Worm (Caenorhabditis elegans) whole organism, L4 larva: ENCODE measurements around the gene clc-7.

Source experiments
- F37D6.2 ChIP-seq: sonication (generic microtip); optimal IDR thresholded peaks from 2 replicates; lab custom pipeline; 2016; ENCODE audit warnings: mild to moderate bottlenecking, missing genetic modification characterization, missing compliant biosample characterization
- F49E8.2 ChIP-seq: sonication (generic microtip); optimal IDR thresholded peaks from 2 replicates; lab custom pipeline; 2016; ENCODE audit warnings: missing compliant biosample characterization, mild to moderate bottlenecking, missing genetic modification characterization, borderline replicate concordance
- R02D3.7 ChIP-seq: fragments of 150-350 bp; sonication (generic microtip); optimal IDR thresholded peaks from 3 replicates; lab custom pipeline; 2014; ENCODE audit warnings: missing biosample characterization, missing genetic modification characterization
- T26A8.4 ChIP-seq: fragments of 200-800 bp; sonication (Bioruptor generic); IDR thresholded peaks from 2 replicates; pipeline ENCODE4 v1.3.6; 2022; ENCODE audit warnings: missing genetic modification characterization, missing compliant biosample characterization
- ZK546.5 ChIP-seq, 2 experiments: sonication (generic microtip); optimal IDR thresholded peaks; 2 replicates each; lab custom pipeline; 2017; ENCODE audit warnings: missing biosample characterization in 2 of 2, missing genetic modification characterization in 2 of 2
- aly-2 ChIP-seq: sonication (generic microtip); optimal IDR thresholded peaks from 2 replicates; lab custom pipeline; 2018; ENCODE audit warnings: missing biosample characterization, missing genetic modification characterization
- ama-1 ChIP-seq: fragments of 150-350 bp; optimal IDR thresholded peaks from 2 replicates; lab custom pipeline; 2014; ENCODE audit warnings: inconsistent platforms, mixed read lengths
- arid-1 ChIP-seq: fragments of 200-800 bp; sonication (Bioruptor generic); conservative IDR thresholded peaks from 2 replicates; pipeline ENCODE4 v1.3.6; 2022; ENCODE audit warnings: missing genetic modification reagents, missing genetic modification characterization, missing compliant biosample characterization
- attf-4 ChIP-seq: sonication (generic microtip); optimal IDR thresholded peaks from 3 replicates; lab custom pipeline; 2017; ENCODE audit warnings: missing biosample characterization, missing genetic modification characterization
- ceh-28 ChIP-seq: fragments of 150-350 bp; optimal IDR thresholded peaks from 2 replicates; lab custom pipeline; 2014; ENCODE audit warnings: missing biosample characterization, missing genetic modification reagents, missing genetic modification characterization
- ceh-62 ChIP-seq: sonication (generic microtip); optimal IDR thresholded peaks from 2 replicates; lab custom pipeline; 2017; ENCODE audit warnings: missing biosample characterization, missing genetic modification characterization
- ces-1 ChIP-seq: fragments of 150-350 bp; sonication (generic microtip); optimal IDR thresholded peaks from 4 replicates; lab custom pipeline; 2014; ENCODE audit warnings: missing biosample characterization, missing genetic modification reagents, missing genetic modification characterization
- ctbp-1 ChIP-seq: fragments of 200-800 bp; sonication (Bioruptor generic); IDR thresholded peaks from 2 replicates; pipeline ENCODE4 v1.3.6; 2022; ENCODE audit warnings: missing genetic modification reagents, missing genetic modification characterization, missing compliant biosample characterization
- daf-16 ChIP-seq, 3 experiments: sonication (generic microtip); optimal IDR thresholded peaks; 2 replicates each; lab custom pipeline; 2016 to 2017; ENCODE audit warnings: missing genetic modification characterization in 3 of 3, missing genetic modification reagents in 3 of 3, mild to moderate bottlenecking in 2 of 3, missing compliant biosample characterization in 2 of 3, missing biosample characterization in 1 of 3, moderate library complexity in 1 of 3
- daf-19 ChIP-seq: fragments of 200-800 bp; sonication (Bioruptor generic); conservative IDR thresholded peaks from 2 replicates; pipeline ENCODE4 v1.3.6; 2022; ENCODE audit warnings: missing genetic modification characterization, missing compliant biosample characterization
- dmd-6 ChIP-seq: fragments of 200-800 bp; sonication (Bioruptor generic); IDR thresholded peaks from 2 replicates; pipeline ENCODE4 v1.3.6; 2022; ENCODE audit warnings: missing genetic modification reagents, missing genetic modification characterization, missing compliant biosample characterization
- dpl-1 ChIP-seq: fragments of 150-350 bp; optimal IDR thresholded peaks from 2 replicates; lab custom pipeline; 2014; ENCODE audit warnings: missing biosample characterization, missing genetic modification reagents, missing genetic modification characterization
- duxl-1 ChIP-seq: sonication (generic microtip); optimal IDR thresholded peaks from 2 replicates; lab custom pipeline; 2016; ENCODE audit warnings: mild to moderate bottlenecking, missing genetic modification characterization, moderate library complexity, missing compliant biosample characterization; ENCODE audit not compliant: poor library complexity
- egl-27 ChIP-seq: sonication (generic microtip); optimal IDR thresholded peaks from 3 replicates; lab custom pipeline; 2017; ENCODE audit warnings: missing biosample characterization, missing genetic modification reagents, missing genetic modification characterization
- egl-43 ChIP-seq: fragments of 200-800 bp; sonication (Bioruptor generic); IDR thresholded peaks from 2 replicates; pipeline ENCODE4 v1.3.6; 2022; ENCODE audit warnings: missing genetic modification reagents, missing genetic modification characterization, missing compliant biosample characterization
- fkh-10 ChIP-seq: fragments of 150-350 bp; optimal IDR thresholded peaks from 2 replicates; lab custom pipeline; 2014; ENCODE audit warnings: missing biosample characterization, missing genetic modification reagents, missing genetic modification characterization
- hif-1 ChIP-seq, 2 experiments: sonication (generic microtip); optimal IDR thresholded peaks; 2 replicates each; lab custom pipeline; 2016 to 2017; ENCODE audit warnings: missing compliant biosample characterization in 2 of 2, missing genetic modification characterization in 2 of 2, missing genetic modification reagents in 2 of 2, missing genotype in 2 of 2, mild to moderate bottlenecking in 1 of 2
- hlh-11 ChIP-seq: fragments of 200-800 bp; sonication (Bioruptor generic); optimal IDR thresholded peaks from 2 replicates; lab custom pipeline; 2018; ENCODE audit warnings: mild to moderate bottlenecking, missing genetic modification characterization, missing compliant biosample characterization
- hlh-30 ChIP-seq: sonication (generic microtip); optimal IDR thresholded peaks from 2 replicates; lab custom pipeline; 2017; ENCODE audit warnings: antibody characterized with exemption, mild to moderate bottlenecking, missing genetic modification characterization, missing compliant biosample characterization; ENCODE audit not compliant: insufficient read depth
- hmg-1.1 ChIP-seq: fragments of 200-800 bp; sonication (Bioruptor generic); IDR thresholded peaks from 2 replicates; pipeline ENCODE4 v1.3.6; 2022; ENCODE audit warnings: missing genetic modification reagents, missing genetic modification characterization, missing compliant biosample characterization
- jun-1 ChIP-seq: fragments of 150-350 bp; optimal IDR thresholded peaks from 2 replicates; lab custom pipeline; 2014; ENCODE audit warnings: missing biosample characterization, missing genetic modification reagents, missing genetic modification characterization
- lin-13 ChIP-seq: fragments of 150-350 bp; optimal IDR thresholded peaks from 2 replicates; lab custom pipeline; 2014; ENCODE audit warnings: missing biosample characterization, missing genetic modification reagents, missing genetic modification characterization
- lin-15B ChIP-seq: fragments of 150-350 bp; sonication (generic microtip); optimal IDR thresholded peaks from 3 replicates; lab custom pipeline; 2014; ENCODE audit warnings: missing biosample characterization, missing genetic modification characterization
- lin-38 ChIP-seq: fragments of 200-800 bp; sonication (Bioruptor generic); IDR thresholded peaks from 2 replicates; pipeline ENCODE4 v1.3.6; 2022; ENCODE audit warnings: missing genetic modification reagents, missing genetic modification characterization, missing compliant biosample characterization
- lin-39 ChIP-seq: fragments of 150-350 bp; optimal IDR thresholded peaks from 2 replicates; lab custom pipeline; 2014; ENCODE audit warnings: missing biosample characterization, missing genetic modification reagents, missing genetic modification characterization
- lsy-2 ChIP-seq, 2 experiments: fragments of 150-350 bp in 1 of 2; sonication (generic microtip) in 1 of 2; optimal IDR thresholded peaks; 2 replicates each; lab custom pipeline; 2014 to 2017; ENCODE audit warnings: missing biosample characterization in 2 of 2, missing genetic modification characterization in 2 of 2
- mes-2 ChIP-seq: sonication (generic microtip); optimal IDR thresholded peaks from 2 replicates; lab custom pipeline; 2016; ENCODE audit warnings: missing genotype, mild to moderate bottlenecking, missing genetic modification characterization, missing compliant biosample characterization; ENCODE audit not compliant: poor library complexity, severe bottlenecking
- mxl-3 ChIP-seq: fragments of 200-800 bp; sonication (Bioruptor generic); optimal IDR thresholded peaks from 2 replicates; lab custom pipeline; 2018; ENCODE audit warnings: mild to moderate bottlenecking, missing genetic modification characterization, missing compliant biosample characterization
- nhr-10 ChIP-seq: fragments of 150-350 bp; optimal IDR thresholded peaks from 2 replicates; lab custom pipeline; 2014; ENCODE audit warnings: missing biosample characterization, missing genetic modification characterization
- nhr-25 ChIP-seq: sonication (generic microtip); optimal IDR thresholded peaks from 2 replicates; lab custom pipeline; 2017; ENCODE audit warnings: missing genetic modification characterization, mild to moderate bottlenecking, missing compliant biosample characterization, antibody characterized with exemption, moderate library complexity, borderline replicate concordance; ENCODE audit not compliant: insufficient read depth
- nhr-42 ChIP-seq: fragments of 200-800 bp; sonication (Bioruptor generic); IDR thresholded peaks from 2 replicates; pipeline ENCODE4 v1.3.6; 2022; ENCODE audit warnings: missing genetic modification characterization, missing compliant biosample characterization
- nhr-6 ChIP-seq: fragments of 150-350 bp; optimal IDR thresholded peaks from 2 replicates; lab custom pipeline; 2014; ENCODE audit warnings: missing biosample characterization, missing genetic modification characterization
- nhr-76 ChIP-seq: fragments of 150-350 bp; optimal IDR thresholded peaks from 2 replicates; lab custom pipeline; 2014; ENCODE audit warnings: missing biosample characterization, missing genetic modification characterization
- pha-4 ChIP-seq, 2 experiments: fragments of 150-350 bp in 1 of 2; fragments of 200-800 bp in 1 of 2; sonication (Bioruptor generic) in 1 of 2; IDR thresholded peaks in 1 of 2; optimal IDR thresholded peaks in 1 of 2; 2 replicates each; pipeline versions ENCODE4 v1.3.6 to Lab custom; 2014 to 2022; ENCODE audit warnings: missing genetic modification characterization in 2 of 2, missing genetic modification reagents in 2 of 2, missing biosample characterization in 1 of 2, missing compliant biosample characterization in 1 of 2
- pqm-1 ChIP-seq: sonication (generic microtip); optimal IDR thresholded peaks from 2 replicates; lab custom pipeline; 2017; ENCODE audit warnings: missing biosample characterization, missing genetic modification characterization
- skn-1 ChIP-seq: fragments of 150-350 bp; optimal IDR thresholded peaks from 2 replicates; lab custom pipeline; 2014; ENCODE audit warnings: missing biosample characterization, missing genetic modification characterization
- snpc-1.2 ChIP-seq: fragments of 200-800 bp; sonication (Bioruptor generic); IDR thresholded peaks from 2 replicates; pipeline ENCODE4 v1.3.6; 2022; ENCODE audit warnings: missing genetic modification reagents, missing genetic modification characterization, missing compliant biosample characterization
- snpc-4 ChIP-seq: fragments of 150-350 bp; optimal IDR thresholded peaks from 2 replicates; lab custom pipeline; 2014; ENCODE audit warnings: missing biosample characterization, missing genetic modification characterization
- spr-3 ChIP-seq: fragments of 200-800 bp; sonication (Bioruptor generic); optimal IDR thresholded peaks from 2 replicates; lab custom pipeline; 2018; ENCODE audit warnings: mild to moderate bottlenecking, missing genetic modification characterization, missing compliant biosample characterization
- tra-1 ChIP-seq: fragments of 200-800 bp; sonication (Bioruptor generic); IDR thresholded peaks from 2 replicates; pipeline ENCODE4 v1.3.6; 2022; ENCODE audit warnings: missing genetic modification reagents, missing genetic modification characterization, missing compliant biosample characterization
- unc-130 ChIP-seq: sonication (generic microtip); optimal IDR thresholded peaks from 2 replicates; lab custom pipeline; 2016; ENCODE audit warnings: missing genetic modification reagents, missing genetic modification characterization, missing compliant biosample characterization
- vab-7 ChIP-seq: fragments of 200-800 bp; sonication (Bioruptor generic); IDR thresholded peaks from 2 replicates; pipeline ENCODE4 v1.3.6; 2022; ENCODE audit warnings: missing genetic modification reagents, missing genetic modification characterization, missing compliant biosample characterization
- zag-1 ChIP-seq: fragments of 150-350 bp; optimal IDR thresholded peaks from 2 replicates; lab custom pipeline; 2014; ENCODE audit warnings: missing biosample characterization, missing genetic modification characterization
- ztf-11 ChIP-seq: fragments of 150-350 bp; optimal IDR thresholded peaks from 2 replicates; lab custom pipeline; 2014; ENCODE audit warnings: missing biosample characterization, missing genetic modification characterization
- ztf-7 ChIP-seq: fragments of 150-350 bp; optimal IDR thresholded peaks from 2 replicates; lab custom pipeline; 2014; ENCODE audit warnings: missing biosample characterization, missing genetic modification characterization

Gene clc-7

DNA sequence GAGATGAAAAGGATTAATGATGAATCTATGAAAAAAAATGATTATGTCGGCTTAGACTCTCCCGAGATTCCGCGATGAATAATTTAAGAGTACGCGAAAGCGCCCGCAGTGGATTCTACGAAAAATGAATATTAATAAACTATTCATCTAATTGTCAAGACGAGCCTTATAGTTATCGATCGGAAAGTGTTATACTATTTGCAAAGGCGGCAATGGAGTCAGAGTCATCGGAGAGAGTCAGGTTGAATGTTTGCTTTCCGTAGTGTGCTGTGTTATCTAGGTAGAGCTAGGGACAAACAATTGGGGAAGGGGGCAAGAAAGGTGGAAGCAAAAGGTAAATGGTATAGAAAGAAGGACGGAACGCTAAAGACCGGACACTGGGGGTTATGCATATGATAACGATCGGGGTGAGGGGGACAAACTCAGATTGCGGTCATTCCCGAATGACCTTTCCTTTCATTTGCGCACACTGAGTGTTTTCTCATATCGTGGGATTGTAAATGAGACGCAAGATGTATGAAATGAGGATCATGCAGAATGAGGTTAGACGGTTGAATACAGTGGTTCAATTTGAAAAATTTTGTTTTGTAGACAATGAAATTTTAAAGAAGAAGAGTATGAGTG, 55.0 kb downstream of the clc-7 start (continued):
- TF ChIP-seq nhr-42 (GFP tag; lab: Robert Waterston, UW) (no peak), vab-7 (GFP tag; lab: Robert Waterston, UW) (no peak), ces-1 (GFP tag; lab: Kevin White, UChicago) (no peak), lin-39 (tag; lab: Kevin White, UChicago) (no peak), snpc-4 (tag; lab: Kevin White, UChicago) (no peak), duxl-1 (no peak), arid-1 (GFP tag; lab: Robert Waterston, UW) (no peak), nhr-10 (tag; lab: Kevin White, UChicago) (no peak), zag-1 (no peak), skn-1 (no peak), aly-2 (no peak), F37D6.2 (no peak), snpc-1.2 (no peak), ceh-62 (tag; lab: Kevin White, UChicago) (no peak), daf-19 (GFP tag; lab: Robert Waterston, UW) (no peak), dpl-1 (GFP tag; lab: Kevin White, UChicago) (no peak), hif-1 (tag; optimal IDR thresholded peaks at IDR 0.05; lab: Kevin White, UChicago) (no peak), attf-4 (tag; lab: Kevin White, UChicago) (no peak), jun-1 (tag; lab: Kevin White, UChicago) (no peak), ceh-28 (tag; lab: Kevin White, UChicago) (no peak), daf-16 (GFP tag; optimal IDR thresholded peaks at IDR 0.05; lab: Kevin White, UChicago) (no peak), daf-16 (tag; optimal IDR thresholded peaks at IDR 0.05; lab: Kevin White, UChicago) (peak; percentile 47), R02D3.7 (no peak), ztf-7 (tag; lab: Kevin White, UChicago) (no peak), hlh-11 (tag; lab: Kevin White, UChicago) (no peak), ctbp-1 (GFP tag; lab: Robert Waterston, UW) (no peak), ama-1 (lab: Kevin White, UChicago) (no peak), fkh-10 (GFP tag; lab: Kevin White, UChicago) (no peak), ztf-11 (tag; lab: Kevin White, UChicago) (no peak), unc-130 (GFP tag; lab: Kevin White, UChicago) (no peak), lin-38 (no peak), F49E8.2 (tag; lab: Kevin White, UChicago) (no peak), lsy-2 (tag; optimal IDR thresholded peaks at IDR 0.05; lab: Kevin White, UChicago) (no peak), T26A8.4 (GFP tag; lab: Robert Waterston, UW) (no peak), egl-43 (no peak), ZK546.5 (tag; optimal IDR thresholded peaks at IDR 0.05; lab: Kevin White, UChicago) (no peak), pqm-1 (tag; lab: Kevin White, UChicago) (peak; percentile 31), pha-4 (GFP tag; IDR thresholded peaks at IDR 0.05; lab: Robert Waterston, UW) (no peak), pha-4 (tag; optimal IDR thresholded peaks at IDR 0.05; lab: Kevin White, UChicago) (peak; percentile 67), dmd-6 (GFP tag; lab: Robert Waterston, UW) (no peak), mes-2 (tag; lab: Kevin White, UChicago) (no peak), lin-13 (GFP tag; lab: Kevin White, UChicago) (no peak), lin-15B (tag; lab: Kevin White, UChicago) (no peak), hmg-1.1 (GFP tag; lab: Robert Waterston, UW) (peak; percentile 50; the same call in 1 of the 2 replicates), nhr-76 (no peak), tra-1 (GFP tag; lab: Robert Waterston, UW) (no peak), egl-27 (tag; lab: Kevin White, UChicago) (no peak), mxl-3 (GFP tag; lab: Kevin White, UChicago) (no peak), nhr-25 (peak; percentile 29), spr-3 (GFP tag; lab: Kevin White, UChicago) (no peak), nhr-6 (tag; lab: Kevin White, UChicago) (peak; percentile 2), hlh-30 (tag; lab: Kevin White, UChicago) (no peak)
